Fruit fly (Drosophila melanogaster) whole organism, prepupa: Measurements from ENCODE around the gene Jon99Cii.

ENCODE experiments used
- CG10669 ChIP-seq: fragments of 200-800 bp; sonication (Bioruptor generic); optimal IDR thresholded peaks from 3 replicates; lab custom pipeline; 2018; ENCODE audit warnings: missing biosample characterization, mild to moderate bottlenecking, missing genetic modification characterization, moderate library complexity
- CG11294 ChIP-seq: fragments of 200-800 bp; sonication (Bioruptor generic); IDR thresholded peaks from 2 replicates; pipeline ENCODE4 v1.3.6; 2022; ENCODE audit warnings: missing biosample characterization, missing genetic modification characterization
- CG1621 ChIP-seq: fragments of 200-800 bp; sonication (Bioruptor generic); optimal IDR thresholded peaks from 3 replicates; lab custom pipeline; 2018; ENCODE audit warnings: missing biosample characterization, mild to moderate bottlenecking, missing genetic modification characterization
- CG3032 ChIP-seq: fragments of 200-800 bp; optimal IDR thresholded peaks from 2 replicates; lab custom pipeline; 2019; ENCODE audit warnings: missing biosample characterization, mild to moderate bottlenecking, missing genetic modification characterization, moderate library complexity
- CG31627 ChIP-seq: fragments of 200-800 bp; sonication (Bioruptor generic); optimal IDR thresholded peaks from 3 replicates; lab custom pipeline; 2016; ENCODE audit warnings: missing biosample characterization, missing genetic modification characterization
- CG32006 ChIP-seq: fragments of 200-800 bp; sonication (Bioruptor generic); optimal IDR thresholded peaks from 3 replicates; lab custom pipeline; 2017; ENCODE audit warnings: missing biosample characterization, mild to moderate bottlenecking, missing genetic modification characterization
- CG34406 ChIP-seq: fragments of 200-800 bp; sonication (Bioruptor generic); optimal IDR thresholded peaks from 3 replicates; lab custom pipeline; 2016; ENCODE audit warnings: missing biosample characterization, missing genetic modification characterization
- CG3919 ChIP-seq: fragments of 200-800 bp; sonication (Bioruptor generic); optimal IDR thresholded peaks from 3 replicates; lab custom pipeline; 2016; ENCODE audit warnings: missing biosample characterization, missing genetic modification characterization
- CG4318 ChIP-seq: fragments of 200-800 bp; sonication (Bioruptor generic); optimal IDR thresholded peaks from 3 replicates; lab custom pipeline; 2017; ENCODE audit warnings: missing biosample characterization, mild to moderate bottlenecking, missing genetic modification characterization
- CG6792 ChIP-seq: fragments of 200-800 bp; sonication (Bioruptor generic); optimal IDR thresholded peaks from 3 replicates; lab custom pipeline; 2016; ENCODE audit warnings: missing biosample characterization, missing genetic modification characterization
- CG6808 ChIP-seq: fragments of 200-800 bp; sonication (Bioruptor generic); optimal IDR thresholded peaks from 3 replicates; lab custom pipeline; 2017; ENCODE audit warnings: missing biosample characterization, missing genetic modification characterization, mild to moderate bottlenecking, moderate library complexity, missing genetic modification reagents
- CG8119 ChIP-seq: fragments of 200-800 bp; sonication (Bioruptor generic); IDR thresholded peaks from 3 replicates; pipeline ENCODE4 v1.3.6; 2022; ENCODE audit warnings: missing biosample characterization, missing genetic modification characterization
- CG8319 ChIP-seq: fragments of 200-800 bp; sonication (Bioruptor generic); optimal IDR thresholded peaks from 3 replicates; lab custom pipeline; 2016; ENCODE audit warnings: missing biosample characterization, missing genetic modification characterization
- CG8632 ChIP-seq: fragments of 200-800 bp; sonication (Bioruptor generic); optimal IDR thresholded peaks from 3 replicates; lab custom pipeline; 2016; ENCODE audit warnings: missing biosample characterization, missing genetic modification characterization
- CG9139 ChIP-seq: fragments of 200-800 bp; sonication (Bioruptor generic); optimal IDR thresholded peaks from 3 replicates; lab custom pipeline; 2017; ENCODE audit warnings: missing biosample characterization, mild to moderate bottlenecking, missing genetic modification characterization
- Eip78C ChIP-seq: fragments of 200-800 bp; sonication (Bioruptor generic); peaks from one replicate; lab custom pipeline; 2016; ENCODE audit warnings: missing biosample characterization, missing genetic modification characterization
- Met ChIP-seq: fragments of 200-800 bp; sonication (Bioruptor generic); optimal IDR thresholded peaks from 3 replicates; lab custom pipeline; 2016; ENCODE audit warnings: missing biosample characterization, missing genetic modification characterization
- OdsH ChIP-seq: fragments of 200-800 bp; sonication (Bioruptor generic); optimal IDR thresholded peaks from 3 replicates; lab custom pipeline; 2016; ENCODE audit warnings: missing biosample characterization, missing genetic modification characterization
- Smox ChIP-seq: fragments of 200-800 bp; sonication (Bioruptor generic); optimal IDR thresholded peaks from 3 replicates; lab custom pipeline; 2016; ENCODE audit warnings: missing biosample characterization, missing genetic modification characterization
- cyc ChIP-seq: fragments of 200-800 bp; sonication (Bioruptor generic); optimal IDR thresholded peaks from 3 replicates; lab custom pipeline; 2016; ENCODE audit warnings: missing biosample characterization, missing genetic modification characterization
- dsx ChIP-seq: fragments of 200-800 bp; optimal IDR thresholded peaks from 3 replicates; lab custom pipeline; 2019; ENCODE audit warnings: missing biosample characterization, mild to moderate bottlenecking, missing genetic modification characterization, moderate library complexity; ENCODE audit not compliant: poor library complexity, severe bottlenecking
- eg ChIP-seq: fragments of 200-800 bp; sonication (Bioruptor generic); IDR thresholded peaks from 3 replicates; pipeline ENCODE4 v1.3.6; 2022; ENCODE audit warnings: missing biosample characterization, missing genetic modification characterization
- esn ChIP-seq: fragments of 200-800 bp; sonication (Bioruptor generic); optimal IDR thresholded peaks from 2 replicates; lab custom pipeline; 2016; ENCODE audit warnings: missing biosample characterization, mild to moderate bottlenecking, missing genetic modification characterization, moderate library complexity
- fd85E ChIP-seq: fragments of 200-800 bp; sonication (Bioruptor generic); optimal IDR thresholded peaks from 3 replicates; lab custom pipeline; 2016; ENCODE audit warnings: missing biosample characterization, missing genetic modification characterization
- lz ChIP-seq: fragments of 200-800 bp; sonication (Bioruptor generic); optimal IDR thresholded peaks from 3 replicates; lab custom pipeline; 2016; ENCODE audit warnings: missing biosample characterization, missing genetic modification characterization
- net ChIP-seq: fragments of 200-800 bp; sonication (Bioruptor generic); optimal IDR thresholded peaks from 3 replicates; lab custom pipeline; 2016; ENCODE audit warnings: missing biosample characterization, missing genetic modification characterization
- salr ChIP-seq, 2 experiments: fragments of 200-800 bp; sonication (Bioruptor generic); optimal IDR thresholded peaks; 3 replicates each; lab custom pipeline; 2016 to 2018; ENCODE audit warnings: missing biosample characterization in 2 of 2, missing genetic modification characterization in 2 of 2, mild to moderate bottlenecking in 1 of 2
- ss ChIP-seq, 2 experiments: fragments of 200-800 bp; sonication (Bioruptor generic); optimal IDR thresholded peaks; 2 replicates in 1 of 2; 3 replicates in 1 of 2; lab custom pipeline; 2017 to 2018; ENCODE audit warnings: mild to moderate bottlenecking in 2 of 2, missing biosample characterization in 2 of 2, missing genetic modification characterization in 2 of 2, moderate library complexity in 1 of 2
- svp ChIP-seq: fragments of 200-800 bp; sonication (Bioruptor generic); peaks from one replicate; lab custom pipeline; 2016; ENCODE audit warnings: missing biosample characterization, missing genetic modification characterization
- topi ChIP-seq: fragments of 200-800 bp; sonication (Bioruptor generic); optimal IDR thresholded peaks from 3 replicates; lab custom pipeline; 2016; ENCODE audit warnings: missing biosample characterization, missing genetic modification characterization
- vri ChIP-seq: fragments of 200-800 bp; sonication (Bioruptor generic); optimal IDR thresholded peaks from 3 replicates; lab custom pipeline; 2016; ENCODE audit warnings: missing biosample characterization, mild to moderate bottlenecking, missing genetic modification characterization

The Jon99Cii gene

DNA sequence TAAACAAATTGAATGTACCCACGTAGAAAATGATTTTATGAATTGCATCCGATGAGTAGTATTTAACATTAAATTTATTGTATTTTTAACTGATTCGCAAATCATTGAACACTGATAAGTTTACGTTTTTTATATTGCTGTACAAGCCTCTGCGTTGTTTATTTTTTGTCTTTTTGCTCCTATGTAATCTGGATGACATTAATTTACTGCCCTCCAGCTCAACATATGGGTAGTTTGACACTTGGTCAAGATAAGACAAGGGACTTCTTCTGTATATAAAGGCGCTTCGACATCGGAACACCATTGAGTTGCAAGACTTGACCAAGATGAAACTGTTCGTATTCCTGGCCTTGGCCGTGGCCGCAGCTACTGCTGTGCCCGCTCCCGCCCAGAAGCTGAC lies 2.5 kb downstream of the Jon99Cii start, which contains the start of gene Jon99Ciii:
Jon99Ciii (plus strand) TSS at position 301 of the 400 bp plus-strand sequence.
- peak; percentile 42 for TF ChIP-seq svp
- TF ChIP-seq, all 60 proteins: peak for 1; not testable (repeated sequence) for 59

DNA sequence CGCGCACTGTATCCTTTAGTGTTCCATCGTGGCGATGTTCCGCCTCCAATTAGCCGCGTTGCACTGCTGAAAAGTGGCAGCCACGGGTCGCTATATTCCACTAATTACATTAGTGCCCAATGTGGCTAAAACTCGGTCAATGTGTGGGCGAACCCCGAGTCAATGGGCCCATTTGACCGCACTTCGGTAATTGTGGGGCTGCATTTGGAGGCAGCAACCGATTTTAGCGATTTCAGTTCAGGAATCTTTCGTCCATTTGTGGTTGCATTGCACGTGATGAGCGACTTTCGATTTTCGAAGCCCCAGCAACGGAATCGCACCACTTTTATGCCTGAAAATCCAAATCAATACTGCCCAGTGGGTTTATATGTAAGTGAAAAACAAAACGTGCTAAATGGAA lies 4.2 kb downstream of the Jon99Cii start, which contains the start of gene trp:
trp (minus strand) TSS at position 101 of the 400 bp plus-strand sequence.
- TF ChIP-seq svp, result no peak

DNA sequence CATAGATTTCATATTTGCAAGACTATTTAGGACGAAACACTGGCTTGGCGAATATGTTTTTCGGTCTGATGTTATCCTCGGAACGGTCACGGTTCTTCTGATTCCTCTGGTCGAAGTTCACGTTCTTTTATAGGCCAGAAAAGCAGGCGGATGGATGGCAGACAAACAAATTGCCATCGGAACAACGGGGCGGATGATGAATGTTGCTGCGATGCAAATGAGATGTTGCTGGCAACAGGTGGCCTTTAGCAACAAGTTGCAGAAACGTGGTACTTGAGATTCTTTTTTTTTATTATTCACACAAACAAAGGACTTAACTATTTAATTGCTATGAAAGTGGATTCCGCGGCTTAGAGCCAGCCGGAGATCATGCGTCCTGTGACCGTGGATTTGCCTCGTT lies 10.2 kb downstream of the Jon99Cii start, which contains the start of gene Capa:
Capa (minus strand) TSS at position 101 of the 400 bp plus-strand sequence.
- TF ChIP-seq fd85E (GFP tag; lab: Kevin White, UChicago) (no peak), CG3919 (no peak), Smox (no peak), cyc (GFP tag; lab: Kevin White, UChicago) (no peak), CG1621 (tag; lab: Kevin White, UChicago) (no peak), CG6792 (GFP tag; lab: Kevin White, UChicago) (no peak), ss (GFP tag; optimal IDR thresholded peaks at IDR 0.05; lab: Kevin White, UChicago) (no peak), dsx (GFP tag; lab: Kevin White, UChicago) (no peak), topi (GFP tag; lab: Kevin White, UChicago) (no peak), OdsH (GFP tag; lab: Kevin White, UChicago) (no peak), CG4318 (GFP tag; lab: Kevin White, UChicago) (no peak), CG10669 (GFP tag; lab: Kevin White, UChicago) (no peak), lz (GFP tag; lab: Kevin White, UChicago) (no peak), vri (GFP tag; lab: Kevin White, UChicago) (no peak), CG8632 (GFP tag; lab: Kevin White, UChicago) (no peak), salr (GFP tag; optimal IDR thresholded peaks at IDR 0.05; lab: Kevin White, UChicago) (no peak), net (GFP tag; lab: Kevin White, UChicago) (no peak)

DNA sequence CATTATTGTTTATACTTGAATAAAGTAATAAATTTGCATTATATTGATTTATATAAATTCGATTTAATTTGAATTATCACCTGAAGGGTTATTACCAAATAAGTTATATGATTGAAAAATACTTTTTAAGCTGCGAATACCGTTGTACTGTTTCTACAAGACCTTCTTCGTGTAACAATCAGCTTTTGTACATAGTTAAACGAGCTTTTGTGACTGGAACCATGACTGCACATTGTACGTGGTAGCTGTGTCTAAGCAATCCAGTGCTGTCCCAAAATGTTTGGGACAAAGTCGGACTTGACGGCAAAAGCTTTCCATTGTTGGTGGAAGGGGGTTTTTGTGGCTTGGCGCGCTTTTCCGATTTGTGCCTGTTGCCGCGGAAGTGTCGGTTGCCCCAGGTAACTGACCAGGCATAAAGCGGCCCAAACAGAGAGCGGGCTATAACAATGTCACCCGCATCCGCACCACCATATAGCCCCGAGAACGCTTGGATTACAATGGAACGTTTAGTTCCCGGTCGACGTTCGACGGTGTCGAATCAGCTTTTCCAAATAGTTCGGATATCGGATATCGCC lies 16.7 kb downstream of the Jon99Cii start, which contains the start of gene CG31036:
CG31036 (plus strand) TSS at position 507 of the 575 bp plus-strand sequence.
- TF ChIP-seq CG8119 (no peak), cyc (GFP tag; lab: Kevin White, UChicago) (no peak), CG10669 (GFP tag; lab: Kevin White, UChicago) (no peak), Met (GFP tag; lab: Kevin White, UChicago) (no peak), CG8319 (no peak), CG1621 (tag; lab: Kevin White, UChicago) (no peak), CG34406 (no peak), svp (no peak), CG31627 (GFP tag; lab: Kevin White, UChicago) (no peak), eg (GFP tag; lab: Robert Waterston, UW) (no peak), CG3032 (tag; lab: Kevin White, UChicago) (no peak), esn (GFP tag; lab: Kevin White, UChicago) (no peak), CG11294 (GFP tag; lab: Robert Waterston, UW) (no peak), CG6808 (GFP tag; lab: Kevin White, UChicago) (no peak)
- TF ChIP-seq, all 60 proteins: peak for 0

DNA sequence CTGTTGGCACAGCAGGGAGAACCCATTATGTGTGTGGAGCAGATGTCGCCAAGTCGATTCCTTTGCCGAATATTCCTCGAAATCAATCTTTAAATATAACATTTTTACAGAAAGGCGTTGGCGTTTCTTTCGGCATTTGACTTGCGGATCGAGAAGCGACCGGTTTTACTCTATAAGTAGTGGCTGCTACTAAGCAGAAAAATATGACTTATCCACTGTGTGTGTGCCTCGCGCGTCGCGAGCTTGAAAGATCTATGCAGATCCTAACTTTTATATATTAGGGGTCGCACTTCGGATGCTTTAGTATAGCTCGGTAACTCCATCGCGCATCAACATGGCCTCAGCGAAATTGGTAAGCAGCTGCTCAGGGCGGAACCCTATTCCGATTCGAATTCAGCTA lies 19.3 kb downstream of the Jon99Cii start, which contains the start of gene CG15515:
CG15515 (plus strand) TSS at position 301 of the 400 bp plus-strand sequence.
- TF ChIP-seq CG1621 (tag; lab: Kevin White, UChicago) (no peak), CG32006 (no peak), CG9139 (no peak), Eip78C (peak; percentile 33)
